Fruit fly (Drosophila melanogaster): ENCODE data around the gene CG34178.

The CG34178 gene

dm6 chr2L:4454009-4454689 is 20.4 kb downstream of the CG34178 start, which contains the start of the genes Secp43 and ND-B8 (continued):
- TF ChIP-seq Sry-δ (GFP tag; optimal IDR thresholded peaks at IDR 0.05), result peak; percentile 82
- TF ChIP-seq CG8290 (GFP tag; optimal IDR thresholded peaks at IDR 0.05), result peak; percentile 56
- peak in 1 of 2 experiments; percentile 71 for TF ChIP-seq CG8290 (tag; optimal IDR thresholded peaks at IDR 0.05)
- TF ChIP-seq pros (GFP tag; optimal IDR thresholded peaks at IDR 0.05), result no peak
- TF ChIP-seq sim (GFP tag; IDR thresholded peaks at IDR 0.05), result no peak
- TF ChIP-seq CG4707 (GFP tag; optimal IDR thresholded peaks at IDR 0.05), result no peak
- TF ChIP-seq CG4282 (GFP tag; optimal IDR thresholded peaks at IDR 0.05), result no peak
- no peak for TF ChIP-seq CG15011 (GFP tag; optimal IDR thresholded peaks at IDR 0.05)
- no peak for TF ChIP-seq Nf-YC (tag; optimal IDR thresholded peaks at IDR 0.05)
- TF ChIP-seq Dfd (GFP tag; optimal IDR thresholded peaks at IDR 0.05), result no peak
- TF ChIP-seq CG6765 (GFP tag; optimal IDR thresholded peaks at IDR 0.05), result no peak
- TF ChIP-seq danr (GFP tag; IDR thresholded peaks at IDR 0.05), result no peak
- TF ChIP-seq CG12942 (GFP tag; optimal IDR thresholded peaks at IDR 0.05), result no peak
- no peak for TF ChIP-seq mam (GFP tag; optimal IDR thresholded peaks at IDR 0.05)
- no peak for TF ChIP-seq ash1 (GFP tag; optimal IDR thresholded peaks at IDR 0.05)
- TF ChIP-seq dpn (GFP tag; optimal IDR thresholded peaks at IDR 0.05), result no peak
- TF ChIP-seq Lhr (GFP tag; optimal IDR thresholded peaks at IDR 0.05), result peak; percentile 70
- peak; percentile 33 for TF ChIP-seq dm (GFP tag; optimal IDR thresholded peaks at IDR 0.05)
- TF ChIP-seq Side (GFP tag; optimal IDR thresholded peaks at IDR 0.05), result no peak
- TF ChIP-seq chinmo (GFP tag; IDR thresholded peaks at IDR 0.05; ENCODE audit: partially characterized antibody), result peak; percentile 88; the same call in 2 of the 4 replicates
- TF ChIP-seq CG34422 (GFP tag; IDR thresholded peaks at IDR 0.05), result no peak; the same call in 2 of the 3 replicates
- no peak for TF ChIP-seq CG4730 (GFP tag; IDR thresholded peaks at IDR 0.05)
- TF ChIP-seq MESR4 (GFP tag; optimal IDR thresholded peaks at IDR 0.05), result peak; percentile 67
- peak; percentile 41 for TF ChIP-seq YL-1 (GFP tag; optimal IDR thresholded peaks at IDR 0.05)
- TF ChIP-seq CG31365 (tag; optimal IDR thresholded peaks at IDR 0.05), result no peak
- no peak for TF ChIP-seq Elba2 (GFP tag; optimal IDR thresholded peaks at IDR 0.05)
- TF ChIP-seq fru (optimal IDR thresholded peaks at IDR 0.05), result no peak
- no peak for TF ChIP-seq ranshi (GFP tag; IDR thresholded peaks at IDR 0.05)
- TF ChIP-seq Jarid2 (GFP tag; optimal IDR thresholded peaks at IDR 0.05), result no peak
- TF ChIP-seq CG31388 (GFP tag; optimal IDR thresholded peaks at IDR 0.05), result no peak
- no peak for TF ChIP-seq CG17385 (GFP tag; optimal IDR thresholded peaks at IDR 0.05)
- peak; percentile 62 for TF ChIP-seq CG34224 (GFP tag; IDR thresholded peaks at IDR 0.05; ENCODE audit: partially characterized antibody)
- TF ChIP-seq CG8359 (GFP tag; optimal IDR thresholded peaks at IDR 0.05; ENCODE audit: borderline replicate concordance), result no peak
- no peak for TF ChIP-seq CG9817 (tag; optimal IDR thresholded peaks at IDR 0.05)
- TF ChIP-seq CG8089 (GFP tag; optimal IDR thresholded peaks at IDR 0.05), result no peak
- TF ChIP-seq Eip74EF (GFP tag; optimal IDR thresholded peaks at IDR 0.05), result no peak
- TF ChIP-seq CG17186 (GFP tag; optimal IDR thresholded peaks at IDR 0.05), result peak; percentile 49
- no peak for TF ChIP-seq wor (GFP tag; IDR thresholded peaks at IDR 0.05)
- TF ChIP-seq Rfx (GFP tag; IDR thresholded peaks at IDR 0.05), result peak; percentile 42; the same call in 1 of the 2 replicates
- TF ChIP-seq CG15696 (tag; optimal IDR thresholded peaks at IDR 0.05), result no peak
- TF ChIP-seq br (optimal IDR thresholded peaks at IDR 0.05), result no peak
- TF ChIP-seq Awh (GFP tag; IDR thresholded peaks at IDR 0.05), result no peak
- no peak for TF ChIP-seq CG3407 (GFP tag; optimal IDR thresholded peaks at IDR 0.05)
- no peak for TF ChIP-seq CG14667 (GFP tag; IDR thresholded peaks at IDR 0.05)
- no peak for TF ChIP-seq sima (GFP tag; optimal IDR thresholded peaks at IDR 0.05)
- TF ChIP-seq HmgD (GFP tag; optimal IDR thresholded peaks at IDR 0.05), result peak; percentile 74
- peak; percentile 83 for TF ChIP-seq CG42726 (GFP tag; IDR thresholded peaks at IDR 0.05; ENCODE audit: partially characterized antibody)
- no peak for TF ChIP-seq crc (GFP tag; optimal IDR thresholded peaks at IDR 0.05)
- no peak for TF ChIP-seq pfk (GFP tag; optimal IDR thresholded peaks at IDR 0.05)
- no peak for TF ChIP-seq chn (GFP tag; optimal IDR thresholded peaks at IDR 0.05)
- no peak for TF ChIP-seq dysf (GFP tag; IDR thresholded peaks at IDR 0.05)
